Fruit fly (Drosophila melanogaster): ENCODE results near the gene CtBP.

dm6 chr3R:13015811-13016766 lies 4.6 kb downstream of the CtBP start:
- TF ChIP-seq CG8478 (optimal IDR thresholded peaks at IDR 0.05): no peak
- TF ChIP-seq usp (GFP tag; optimal IDR thresholded peaks at IDR 0.05): no peak

Measured in whole organism.